Worm (Caenorhabditis elegans): ENCODE results near the gene cest-2.3.

- TF ChIP-seq lin-39 (tag; optimal IDR thresholded peaks at IDR 0.05) (no peak), dsc-1 (tag; optimal IDR thresholded peaks at IDR 0.05) (no peak), pqm-1 (tag; optimal IDR thresholded peaks at IDR 0.05) (no peak), unc-62 (GFP tag; optimal IDR thresholded peaks at IDR 0.05) (no peak), nhr-76 (tag; optimal IDR thresholded peaks at IDR 0.05) (no peak), alr-1 (tag; optimal IDR thresholded peaks at IDR 0.05; ENCODE audit: borderline replicate concordance) (no peak), ama-1 (optimal IDR thresholded peaks at IDR 0.05) (no peak), aly-2 (tag; optimal IDR thresholded peaks at IDR 0.05) (no peak), rnt-1 (tag; optimal IDR thresholded peaks at IDR 0.05) (no peak), unc-30 (tag; optimal IDR thresholded peaks at IDR 0.05) (no peak)
Observed at ce11 chrV:14127834-14128233, 54.9 kb downstream of the cest-2.3 start.
